Worm (Caenorhabditis elegans) whole organism, early embryonic: ENCODE data around the gene glt-1.

ENCODE experiments used
- B0310.2 ChIP-seq: sonication (generic microtip); optimal IDR thresholded peaks from 2 replicates; lab custom pipeline; 2016; ENCODE audit warnings: mild to moderate bottlenecking, missing genetic modification characterization, missing compliant biosample characterization
- F13C5.2 ChIP-seq: sonication (generic microtip); optimal IDR thresholded peaks from 2 replicates; lab custom pipeline; 2017; ENCODE audit warnings: mild to moderate bottlenecking, missing genetic modification characterization, inconsistent platforms, missing compliant biosample characterization
- aly-1 ChIP-seq: sonication (generic microtip); optimal IDR thresholded peaks from 2 replicates; lab custom pipeline; 2016; ENCODE audit warnings: missing genetic modification characterization, missing compliant biosample characterization
- ama-1 ChIP-seq: fragments of 150-350 bp; optimal IDR thresholded peaks from 2 replicates; lab custom pipeline; 2014
- ceh-13 ChIP-seq: fragments of 200-800 bp; sonication (Bioruptor generic); optimal IDR thresholded peaks from 2 replicates; lab custom pipeline; 2018; ENCODE audit warnings: mild to moderate bottlenecking, missing genetic modification characterization, missing compliant biosample characterization
- ceh-36 ChIP-seq: sonication (generic microtip); optimal IDR thresholded peaks from 2 replicates; lab custom pipeline; 2016; ENCODE audit warnings: missing genetic modification characterization, inconsistent platforms, missing compliant biosample characterization
- ets-7 ChIP-seq: sonication (generic microtip); optimal IDR thresholded peaks from 2 replicates; lab custom pipeline; 2016; ENCODE audit warnings: missing genotype, missing genetic modification characterization, missing compliant biosample characterization
- flt-1 ChIP-seq: fragments of 200-800 bp; sonication (Bioruptor generic); IDR thresholded peaks from 2 replicates; pipeline ENCODE4 v1.3.6; 2022; ENCODE audit warnings: missing genetic modification characterization, missing compliant biosample characterization
- hmbx-1 ChIP-seq: sonication (generic microtip); optimal IDR thresholded peaks from 2 replicates; lab custom pipeline; 2016; ENCODE audit warnings: mild to moderate bottlenecking, missing genetic modification characterization, missing compliant biosample characterization
- hmg-4 ChIP-seq: fragments of 200-800 bp; sonication (Bioruptor generic); optimal IDR thresholded peaks from 2 replicates; lab custom pipeline; 2018; ENCODE audit warnings: mild to moderate bottlenecking, missing genetic modification characterization, missing compliant biosample characterization
- hnd-1 ChIP-seq: sonication (generic microtip); optimal IDR thresholded peaks from 2 replicates; lab custom pipeline; 2016; ENCODE audit warnings: missing genetic modification characterization, missing compliant biosample characterization
- pes-1 ChIP-seq: fragments of 200-800 bp; sonication (Bioruptor generic); IDR thresholded peaks from 2 replicates; pipeline ENCODE4 v1.3.6; 2022; ENCODE audit warnings: missing genetic modification reagents, missing genetic modification characterization, missing compliant biosample characterization
- scrt-1 ChIP-seq: fragments of 200-800 bp; sonication (Bioruptor generic); IDR thresholded peaks from 2 replicates; pipeline ENCODE4 v1.3.6; 2022; ENCODE audit warnings: missing genetic modification characterization, missing compliant biosample characterization
- sea-1 ChIP-seq: fragments of 200-800 bp; sonication (Bioruptor generic); conservative IDR thresholded peaks from 2 replicates; pipeline ENCODE4 v1.3.6; 2022; ENCODE audit warnings: missing genetic modification characterization, missing compliant biosample characterization
- tbx-11 ChIP-seq: fragments of 200-800 bp; sonication (Bioruptor generic); IDR thresholded peaks from 2 replicates; pipeline ENCODE4 v1.3.6; 2022; ENCODE audit warnings: missing genetic modification characterization, missing compliant biosample characterization
- tbx-37 ChIP-seq: fragments of 200-800 bp; sonication (Bioruptor generic); conservative IDR thresholded peaks from 2 replicates; pipeline ENCODE4 v1.3.6; 2022; ENCODE audit warnings: missing genetic modification reagents, missing genetic modification characterization, missing compliant biosample characterization
- tra-4 ChIP-seq: sonication (generic microtip); optimal IDR thresholded peaks from 2 replicates; lab custom pipeline; 2017; ENCODE audit warnings: missing genetic modification characterization, missing compliant biosample characterization

Gene glt-1

DNA sequence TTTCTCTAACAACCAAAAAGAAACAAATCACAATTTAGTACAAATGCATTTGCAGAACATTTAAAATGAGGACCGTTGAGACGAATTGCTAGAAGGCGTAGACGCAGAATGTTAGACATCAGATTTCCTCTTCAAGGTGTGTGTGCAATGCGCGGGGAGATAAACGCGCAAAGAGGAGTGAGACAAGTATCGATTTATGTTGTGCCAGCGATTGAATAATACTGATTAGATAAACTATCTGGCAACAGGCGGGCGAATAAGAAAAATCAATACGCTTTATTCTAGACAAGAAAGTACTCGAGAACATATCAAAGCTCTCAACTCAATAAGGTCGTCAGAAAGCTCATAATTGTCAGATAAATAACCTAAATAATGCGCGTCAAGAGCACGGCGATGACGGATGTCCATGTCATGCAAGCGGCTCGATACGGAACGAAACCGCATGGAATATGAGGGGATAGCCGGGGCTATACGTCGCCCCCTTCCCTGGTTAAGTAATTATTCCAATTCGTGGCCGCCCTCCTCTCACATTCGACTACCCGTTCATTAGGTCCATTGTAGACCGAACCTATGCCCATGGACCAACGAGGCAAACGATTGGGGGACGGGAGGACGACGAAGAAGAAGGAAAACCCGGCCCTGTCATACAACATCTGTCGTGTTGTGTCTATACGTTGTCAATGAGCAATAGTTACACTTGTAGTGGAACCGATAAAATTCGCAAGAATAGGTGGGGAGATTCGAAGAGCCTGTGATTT is 28.6 kb upstream of the glt-1 start:
- peak; percentile 65 for TF ChIP-seq hmg-4 (GFP tag; lab: Kevin White, UChicago)
- TF ChIP-seq ama-1 = no peak

DNA sequence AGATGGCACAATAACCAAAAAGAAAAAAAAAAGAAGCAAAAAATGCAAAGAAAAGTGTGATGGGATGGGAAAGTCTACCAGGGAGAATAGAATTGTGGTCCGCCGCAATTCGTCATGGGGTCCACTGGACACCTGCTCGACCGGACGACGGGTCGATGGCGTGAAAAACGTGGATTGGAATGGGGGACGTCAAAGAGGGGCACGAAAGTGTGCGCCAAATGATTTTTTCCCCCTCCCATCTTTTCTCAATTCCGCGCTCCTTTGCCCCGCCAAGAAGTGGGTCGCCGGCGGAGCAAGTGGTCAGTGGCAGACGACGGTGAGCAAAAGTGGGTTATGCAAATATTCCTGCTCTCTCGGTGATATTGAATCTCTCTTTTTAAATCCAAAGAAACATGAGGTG is 27.9 kb upstream of the glt-1 start:
- TF ChIP-seq hnd-1 (tag; lab: Kevin White, UChicago) (no peak), ets-7 (tag; lab: Kevin White, UChicago) (no peak), scrt-1 (GFP tag; lab: Robert Waterston, UW) (no peak), ceh-13 (GFP tag; lab: Kevin White, UChicago) (no peak), sea-1 (GFP tag; lab: Robert Waterston, UW) (no peak), hmg-4 (GFP tag; lab: Kevin White, UChicago) (no peak), aly-1 (tag; lab: Kevin White, UChicago) (no peak), F13C5.2 (tag; lab: Kevin White, UChicago) (no peak), pes-1 (GFP tag; lab: Robert Waterston, UW) (no peak), hmbx-1 (no peak), tra-4 (tag; lab: Kevin White, UChicago) (no peak), tbx-11 (GFP tag; lab: Robert Waterston, UW) (no peak), ceh-36 (tag; lab: Kevin White, UChicago) (no peak), flt-1 (GFP tag; lab: Robert Waterston, UW) (no peak), tbx-37 (GFP tag; lab: Robert Waterston, UW) (no peak), B0310.2 (tag; lab: Kevin White, UChicago) (no peak), ama-1 (no peak)

DNA sequence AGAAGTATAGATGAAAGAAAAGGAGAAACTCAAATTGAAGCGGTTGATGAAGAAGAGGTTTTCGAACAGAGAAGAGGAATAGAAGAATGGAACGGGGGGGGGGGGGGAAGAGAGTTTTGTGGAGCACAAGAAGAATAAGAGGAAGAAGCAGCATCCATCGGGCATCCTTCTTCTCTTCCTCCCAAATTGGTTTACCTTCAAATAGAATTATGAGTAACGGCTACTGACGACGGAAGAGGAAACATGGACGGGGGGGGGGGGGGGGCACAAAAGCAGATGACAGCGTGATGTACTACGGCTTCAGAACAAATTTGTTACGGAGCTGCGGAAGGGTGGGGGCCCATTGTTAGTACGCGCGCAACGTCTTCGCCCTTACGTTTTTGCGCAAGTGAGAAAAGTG is 26.5 kb upstream of the glt-1 start:
- TF ChIP-seq ceh-13 (GFP tag; lab: Kevin White, UChicago) (no peak), hnd-1 (tag; lab: Kevin White, UChicago) (no peak)

DNA sequence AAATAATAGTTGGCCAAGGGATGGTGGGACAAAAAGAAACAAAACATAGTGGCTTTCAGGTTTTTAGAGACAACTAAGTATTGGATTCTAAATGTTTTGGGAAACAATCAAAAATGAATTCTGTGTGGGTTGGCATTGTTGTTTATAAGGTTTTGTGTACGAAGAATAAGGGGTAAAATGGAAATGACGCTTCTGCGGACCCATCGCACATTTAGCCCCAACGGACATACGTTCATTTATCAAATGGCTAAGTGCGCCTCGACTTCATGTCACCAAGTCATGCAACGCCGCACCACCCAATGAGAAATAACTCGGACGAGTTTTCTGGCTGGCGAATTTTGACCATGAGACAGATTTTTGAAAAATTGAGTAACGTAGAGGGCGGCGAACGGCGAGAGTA is 25.5 kb upstream of the glt-1 start:
- TF ChIP-seq F13C5.2 (tag; lab: Kevin White, UChicago) = no peak
- no peak for TF ChIP-seq sea-1 (GFP tag; lab: Robert Waterston, UW)
- no peak for TF ChIP-seq ets-7 (tag; lab: Kevin White, UChicago)
- TF ChIP-seq hmg-4 (GFP tag; lab: Kevin White, UChicago) = no peak
- TF ChIP-seq hmbx-1 = no peak
- TF ChIP-seq ama-1 = no peak
- TF ChIP-seq pes-1 (GFP tag; lab: Robert Waterston, UW) = no peak
- no peak for TF ChIP-seq hnd-1 (tag; lab: Kevin White, UChicago)
- no peak for TF ChIP-seq flt-1 (GFP tag; lab: Robert Waterston, UW)
- no peak for TF ChIP-seq B0310.2 (tag; lab: Kevin White, UChicago)
- TF ChIP-seq tbx-37 (GFP tag; lab: Robert Waterston, UW) = no peak
- no peak for TF ChIP-seq ceh-13 (GFP tag; lab: Kevin White, UChicago)
- no peak for TF ChIP-seq tbx-11 (GFP tag; lab: Robert Waterston, UW)
- TF ChIP-seq ceh-36 (tag; lab: Kevin White, UChicago) = no peak
- TF ChIP-seq tra-4 (tag; lab: Kevin White, UChicago) = no peak
- no peak for TF ChIP-seq aly-1 (tag; lab: Kevin White, UChicago)
- no peak for TF ChIP-seq scrt-1 (GFP tag; lab: Robert Waterston, UW)

ce11 chrX:3472226-3472625 is 23.6 kb upstream of the glt-1 start:
- 0 out of 2 replicates have a peak, but pooled peaks have one; percentile 33 for TF ChIP-seq tbx-11 (GFP tag; lab: Robert Waterston, UW)
- no peak for TF ChIP-seq ceh-13 (GFP tag; lab: Kevin White, UChicago)
- peak; percentile 5 for TF ChIP-seq B0310.2 (tag; lab: Kevin White, UChicago)
- no peak for TF ChIP-seq hmbx-1
- 0 out of 2 replicates have a peak, but pooled peaks have one; percentile 30 for TF ChIP-seq sea-1 (GFP tag; lab: Robert Waterston, UW)
- TF ChIP-seq scrt-1 (GFP tag; lab: Robert Waterston, UW) = no peak
- TF ChIP-seq hmg-4 (GFP tag; lab: Kevin White, UChicago) = peak; percentile 84
- TF ChIP-seq aly-1 (tag; lab: Kevin White, UChicago) = peak; percentile 2
- TF ChIP-seq pes-1 (GFP tag; lab: Robert Waterston, UW) = 0 out of 2 replicates have a peak, but pooled peaks have one; percentile 26
- TF ChIP-seq ets-7 (tag; lab: Kevin White, UChicago) = no peak
- TF ChIP-seq tra-4 (tag; lab: Kevin White, UChicago) = no peak

ce11 chrX:3473793-3474192 is 22.0 kb upstream of the glt-1 start:
- no peak for TF ChIP-seq flt-1 (GFP tag; lab: Robert Waterston, UW)
- TF ChIP-seq ama-1 = no peak
- TF ChIP-seq hmg-4 (GFP tag; lab: Kevin White, UChicago) = no peak
- TF ChIP-seq ets-7 (tag; lab: Kevin White, UChicago) = no peak
- no peak for TF ChIP-seq sea-1 (GFP tag; lab: Robert Waterston, UW)
- TF ChIP-seq hmbx-1 = no peak
- TF ChIP-seq hnd-1 (tag; lab: Kevin White, UChicago) = no peak
- TF ChIP-seq scrt-1 (GFP tag; lab: Robert Waterston, UW) = no peak
- no peak for TF ChIP-seq tra-4 (tag; lab: Kevin White, UChicago)
- TF ChIP-seq tbx-37 (GFP tag; lab: Robert Waterston, UW) = no peak
- no peak for TF ChIP-seq tbx-11 (GFP tag; lab: Robert Waterston, UW)
- TF ChIP-seq B0310.2 (tag; lab: Kevin White, UChicago) = no peak
- no peak for TF ChIP-seq F13C5.2 (tag; lab: Kevin White, UChicago)
- TF ChIP-seq ceh-13 (GFP tag; lab: Kevin White, UChicago) = no peak
- TF ChIP-seq pes-1 (GFP tag; lab: Robert Waterston, UW) = no peak
- TF ChIP-seq ceh-36 (tag; lab: Kevin White, UChicago) = no peak

DNA sequence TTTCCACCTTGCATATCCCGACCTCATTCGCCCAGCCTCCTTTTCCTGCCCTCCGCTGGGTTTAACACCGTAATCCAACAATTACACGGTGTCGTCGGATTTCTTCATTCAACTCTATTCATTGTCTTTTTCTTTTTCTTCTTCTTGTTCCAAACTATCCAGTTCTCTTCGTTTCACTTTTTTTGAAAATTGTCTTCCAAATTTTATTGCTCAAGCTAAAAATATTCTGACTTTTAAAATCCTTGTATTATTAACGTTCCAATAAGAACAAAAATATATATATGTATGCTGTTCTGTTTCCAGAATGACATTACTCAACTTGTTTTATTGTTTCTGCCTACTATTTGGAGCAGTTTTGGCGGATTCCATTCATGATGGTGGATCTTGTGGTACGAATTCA is 15.9 kb upstream of the glt-1 start, which contains the start of gene wrt-6:
Gene wrt-6, plus strand, starts transcription at position 301 of the 400 bp plus-strand sequence.
- no peak for TF ChIP-seq sea-1 (GFP tag; lab: Robert Waterston, UW)
- TF ChIP-seq hnd-1 (tag; lab: Kevin White, UChicago) = no peak
- no peak for TF ChIP-seq flt-1 (GFP tag; lab: Robert Waterston, UW)
- no peak for TF ChIP-seq ceh-36 (tag; lab: Kevin White, UChicago)
- TF ChIP-seq tra-4 (tag; lab: Kevin White, UChicago) = no peak
- no peak for TF ChIP-seq hmbx-1
- TF ChIP-seq F13C5.2 (tag; lab: Kevin White, UChicago) = no peak
- TF ChIP-seq aly-1 (tag; lab: Kevin White, UChicago) = no peak
- TF ChIP-seq ama-1 = no peak
